Worm (Caenorhabditis elegans) whole organism, L3 larva: Measurements from ENCODE around the gene F10C2.5.
A peak's percentile ranks its signal among the peaks of the same experiment; 100 is the strongest.

Source experiments
- R02D3.7 ChIP-seq: fragments of 150-350 bp; optimal IDR thresholded peaks from 2 replicates; lab custom pipeline; 2014; ENCODE audit warnings: missing biosample characterization, missing genetic modification characterization
- ZK546.5 ChIP-seq: sonication (generic microtip); optimal IDR thresholded peaks from 2 replicates; lab custom pipeline; 2017; ENCODE audit warnings: missing biosample characterization, missing genetic modification characterization
- aly-2 ChIP-seq: fragments of 150-350 bp; optimal IDR thresholded peaks from 2 replicates; lab custom pipeline; 2014; ENCODE audit warnings: missing biosample characterization, missing genetic modification characterization
- ama-1 ChIP-seq: fragments of 150-350 bp; optimal IDR thresholded peaks from 2 replicates; lab custom pipeline; 2018
- ceh-28 ChIP-seq: fragments of 150-350 bp; optimal IDR thresholded peaks from 2 replicates; lab custom pipeline; 2014; ENCODE audit warnings: missing biosample characterization, missing genetic modification reagents, missing genetic modification characterization
- ceh-9 ChIP-seq: sonication (generic microtip); optimal IDR thresholded peaks from 2 replicates; lab custom pipeline; 2018; ENCODE audit warnings: missing biosample characterization, missing genetic modification characterization
- daf-12 ChIP-seq: fragments of 150-350 bp; optimal IDR thresholded peaks from 2 replicates; lab custom pipeline; 2014; ENCODE audit warnings: missing biosample characterization, missing genetic modification reagents, missing genetic modification characterization
- egl-27 ChIP-seq: sonication (generic microtip); optimal IDR thresholded peaks from 4 replicates; lab custom pipeline; 2017; ENCODE audit warnings: missing biosample characterization, missing genetic modification reagents, missing genetic modification characterization
- egl-5 ChIP-seq: fragments of 150-350 bp; optimal IDR thresholded peaks from 2 replicates; lab custom pipeline; 2017; ENCODE audit warnings: missing biosample characterization, missing genetic modification reagents, missing genetic modification characterization, inconsistent platforms
- elt-1 ChIP-seq: fragments of 150-350 bp; optimal IDR thresholded peaks from 2 replicates; lab custom pipeline; 2014; ENCODE audit warnings: missing biosample characterization, missing genetic modification characterization
- elt-2 ChIP-seq: sonication (generic microtip); optimal IDR thresholded peaks from 2 replicates; lab custom pipeline; 2016; ENCODE audit warnings: missing genetic modification reagents, mild to moderate bottlenecking, missing genetic modification characterization, missing compliant biosample characterization
- elt-3 ChIP-seq, 3 experiments: fragments of 150-350 bp in 1 of 3; sonication (generic microtip) in 2 of 3; optimal IDR thresholded peaks; 2 replicates in 2 of 3; 4 replicates in 1 of 3; lab custom pipeline; 2014 to 2017; ENCODE audit warnings: missing biosample characterization in 3 of 3, missing genetic modification characterization in 3 of 3
- eor-1 ChIP-seq, 2 experiments: fragments of 150-350 bp; optimal IDR thresholded peaks; 2 replicates each; lab custom pipeline; 2014 to 2018; ENCODE audit warnings: missing biosample characterization in 2 of 2, missing genetic modification characterization in 2 of 2
- fkh-10 ChIP-seq: sonication (generic microtip); optimal IDR thresholded peaks from 2 replicates; lab custom pipeline; 2017; ENCODE audit warnings: missing biosample characterization, missing genetic modification reagents, missing genetic modification characterization
- fkh-2 ChIP-seq: fragments of 150-350 bp; optimal IDR thresholded peaks from 2 replicates; lab custom pipeline; 2014; ENCODE audit warnings: missing biosample characterization, missing genetic modification reagents, missing genetic modification characterization
- fos-1 ChIP-seq: fragments of 150-350 bp; optimal IDR thresholded peaks from 2 replicates; lab custom pipeline; 2014; ENCODE audit warnings: missing biosample characterization, missing genetic modification characterization
- hmg-11 ChIP-seq: sonication (generic microtip); optimal IDR thresholded peaks from 2 replicates; lab custom pipeline; 2016; ENCODE audit warnings: missing genetic modification characterization, missing compliant biosample characterization
- jun-1 ChIP-seq: fragments of 150-350 bp; optimal IDR thresholded peaks from 2 replicates; lab custom pipeline; 2014; ENCODE audit warnings: missing biosample characterization, missing genetic modification reagents, missing genetic modification characterization
- lin-15B ChIP-seq: fragments of 150-350 bp; optimal IDR thresholded peaks from 2 replicates; lab custom pipeline; 2014; ENCODE audit warnings: missing biosample characterization, missing genetic modification characterization
- lin-39 ChIP-seq: fragments of 150-350 bp; optimal IDR thresholded peaks from 2 replicates; lab custom pipeline; 2018; ENCODE audit warnings: missing biosample characterization, missing genetic modification reagents, missing genetic modification characterization
- lsy-12 ChIP-seq: sonication (generic microtip); optimal IDR thresholded peaks from 2 replicates; lab custom pipeline; 2016; ENCODE audit warnings: mild to moderate bottlenecking, missing genetic modification characterization, missing compliant biosample characterization
- mdl-1 ChIP-seq: fragments of 150-350 bp; optimal IDR thresholded peaks from 2 replicates; lab custom pipeline; 2014; ENCODE audit warnings: missing biosample characterization, missing genetic modification characterization
- mml-1 ChIP-seq: fragments of 150-350 bp; sonication (generic microtip); optimal IDR thresholded peaks from 3 replicates; lab custom pipeline; 2014; ENCODE audit warnings: missing biosample characterization, missing genetic modification characterization
- nfya-1 ChIP-seq: sonication (generic microtip); optimal IDR thresholded peaks from 2 replicates; lab custom pipeline; 2017; ENCODE audit warnings: missing genetic modification characterization, mild to moderate bottlenecking, missing compliant biosample characterization, antibody characterized with exemption, moderate library complexity; ENCODE audit not compliant: insufficient read depth
- nhr-11 ChIP-seq: fragments of 150-350 bp; optimal IDR thresholded peaks from 2 replicates; lab custom pipeline; 2014; ENCODE audit warnings: missing biosample characterization, missing genetic modification characterization
- nhr-12 ChIP-seq: fragments of 150-350 bp; optimal IDR thresholded peaks from 2 replicates; lab custom pipeline; 2014; ENCODE audit warnings: missing biosample characterization, missing genetic modification characterization
- nhr-23 ChIP-seq: fragments of 150-350 bp; optimal IDR thresholded peaks from 2 replicates; lab custom pipeline; 2014; ENCODE audit warnings: missing biosample characterization, missing genetic modification reagents, missing genetic modification characterization
- nhr-237 ChIP-seq: fragments of 150-350 bp; optimal IDR thresholded peaks from 2 replicates; lab custom pipeline; 2014; ENCODE audit warnings: missing biosample characterization, missing genetic modification characterization
- nhr-25 ChIP-seq: sonication (generic microtip); optimal IDR thresholded peaks from 2 replicates; lab custom pipeline; 2017; ENCODE audit warnings: missing biosample characterization, missing genetic modification characterization
- nhr-28 ChIP-seq: fragments of 150-350 bp; optimal IDR thresholded peaks from 2 replicates; lab custom pipeline; 2014; ENCODE audit warnings: missing biosample characterization, missing genetic modification characterization
- nhr-43 ChIP-seq: sonication (generic microtip); optimal IDR thresholded peaks from 2 replicates; lab custom pipeline; 2016; ENCODE audit warnings: mild to moderate bottlenecking, missing genetic modification characterization, missing compliant biosample characterization; ENCODE audit not compliant: poor library complexity, severe bottlenecking
- nhr-67 ChIP-seq: fragments of 150-350 bp; optimal IDR thresholded peaks from 2 replicates; lab custom pipeline; 2014; ENCODE audit warnings: missing biosample characterization, missing genetic modification characterization
- nhr-76 ChIP-seq: fragments of 150-350 bp; sonication (generic microtip); optimal IDR thresholded peaks from 5 replicates; lab custom pipeline; 2014; ENCODE audit warnings: missing biosample characterization, missing genetic modification characterization
- nhr-77 ChIP-seq: fragments of 150-350 bp; optimal IDR thresholded peaks from 2 replicates; lab custom pipeline; 2014; ENCODE audit warnings: missing biosample characterization, missing genetic modification characterization
- pqm-1 ChIP-seq: fragments of 150-350 bp; optimal IDR thresholded peaks from 2 replicates; lab custom pipeline; 2017; ENCODE audit warnings: missing biosample characterization, missing genetic modification characterization, inconsistent platforms
- skn-1 ChIP-seq: fragments of 150-350 bp; optimal IDR thresholded peaks from 2 replicates; lab custom pipeline; 2014; ENCODE audit warnings: missing biosample characterization, missing genetic modification characterization
- snpc-4 ChIP-seq: fragments of 150-350 bp; optimal IDR thresholded peaks from 2 replicates; lab custom pipeline; 2014; ENCODE audit warnings: missing biosample characterization, missing genetic modification characterization
- tbx-2 ChIP-seq: sonication (generic microtip); optimal IDR thresholded peaks from 2 replicates; lab custom pipeline; 2016; ENCODE audit warnings: mild to moderate bottlenecking, missing genetic modification characterization, missing compliant biosample characterization
- unc-39 ChIP-seq: sonication (generic microtip); optimal IDR thresholded peaks from 4 replicates; lab custom pipeline; 2017; ENCODE audit warnings: missing biosample characterization, missing genetic modification characterization
- unc-62 ChIP-seq: fragments of 150-350 bp; sonication (generic microtip); optimal IDR thresholded peaks from 4 replicates; lab custom pipeline; 2014; ENCODE audit warnings: missing biosample characterization, missing genetic modification reagents, missing genetic modification characterization
- zag-1 ChIP-seq: fragments of 150-350 bp; optimal IDR thresholded peaks from 2 replicates; lab custom pipeline; 2014; ENCODE audit warnings: missing biosample characterization, missing genetic modification characterization
- ztf-11 ChIP-seq: fragments of 150-350 bp; optimal IDR thresholded peaks from 2 replicates; lab custom pipeline; 2014; ENCODE audit warnings: missing biosample characterization, missing genetic modification characterization
- ztf-4 ChIP-seq: fragments of 150-350 bp; optimal IDR thresholded peaks from 2 replicates; lab custom pipeline; 2014; ENCODE audit warnings: missing biosample characterization, missing genetic modification characterization

The F10C2.5 gene

ce11 chrV:12045132-12045531 lies at the start of gene F10C2.5:
TSS of gene F10C2.5 (plus strand) at chrV:12045432.
- no peak for TF ChIP-seq zag-1 (tag; lab: Kevin White, UChicago)
- TF ChIP-seq elt-2 (tag; lab: Kevin White, UChicago), result no peak
- no peak for TF ChIP-seq snpc-4
- no peak for TF ChIP-seq nhr-11 (tag; lab: Kevin White, UChicago)
- no peak for TF ChIP-seq ZK546.5 (tag; lab: Kevin White, UChicago)
- TF ChIP-seq eor-1 (tag; optimal IDR thresholded peaks at IDR 0.05; lab: Kevin White, UChicago), result no peak
- no peak for TF ChIP-seq nhr-237 (tag; lab: Kevin White, UChicago)
- no peak for TF ChIP-seq lin-39 (tag; lab: Kevin White, UChicago)
- no peak for TF ChIP-seq ztf-11 (tag; lab: Kevin White, UChicago)
- no peak for TF ChIP-seq nhr-67
- TF ChIP-seq unc-62 (GFP tag; lab: Kevin White, UChicago), result no peak
- TF ChIP-seq hmg-11 (tag; lab: Kevin White, UChicago), result no peak
- no peak for TF ChIP-seq nfya-1 (tag; lab: Kevin White, UChicago)
- TF ChIP-seq ama-1, result no peak
- TF ChIP-seq egl-5, result no peak
- TF ChIP-seq R02D3.7 (tag; lab: Kevin White, UChicago), result no peak
- no peak for TF ChIP-seq nhr-76 (tag; lab: Kevin White, UChicago)
- no peak for TF ChIP-seq mml-1 (tag; lab: Kevin White, UChicago)

- no peak for TF ChIP-seq ztf-4 (tag; lab: Kevin White, UChicago)
- no peak for TF ChIP-seq nhr-12 (tag; lab: Kevin White, UChicago)
Measured at ce11 chrV:11995862-11996261, 49.4 kb upstream of the F10C2.5 start, which contains the start of gene C52E4.12. TSS of gene C52E4.12 (plus strand) at chrV:11996162.

ce11 chrV:11997403-11997802 lies 47.8 kb upstream of the F10C2.5 start:
- TF ChIP-seq elt-1 (tag; lab: Kevin White, UChicago), result no peak
- no peak for TF ChIP-seq ceh-28 (tag; lab: Kevin White, UChicago)
- no peak for TF ChIP-seq unc-39
- no peak for TF ChIP-seq ztf-4 (tag; lab: Kevin White, UChicago)
- TF ChIP-seq skn-1 (tag; lab: Kevin White, UChicago), result no peak

ce11 chrV:12001747-12002456 lies 43.3 kb upstream of the F10C2.5 start, which contains the start of gene gcy-33:
TSS of gene gcy-33 (minus strand) at chrV:12001797.
- TF ChIP-seq lsy-12 (tag; lab: Kevin White, UChicago) (peak; percentile 84), mml-1 (tag; lab: Kevin White, UChicago) (no peak), lin-15B (tag; lab: Kevin White, UChicago) (no peak), ceh-28 (tag; lab: Kevin White, UChicago) (peak; percentile 67), mdl-1 (tag; lab: Kevin White, UChicago) (no peak), skn-1 (tag; lab: Kevin White, UChicago) (no peak), nhr-237 (tag; lab: Kevin White, UChicago) (no peak), fkh-2 (tag; lab: Kevin White, UChicago) (no peak), nfya-1 (tag; lab: Kevin White, UChicago) (peak; percentile 78), jun-1 (tag; lab: Kevin White, UChicago) (peak; percentile 65), fos-1 (tag; lab: Kevin White, UChicago) (peak; percentile 62), ceh-9 (tag; lab: Kevin White, UChicago) (no peak), nhr-28 (tag; lab: Kevin White, UChicago) (no peak), nhr-76 (tag; lab: Kevin White, UChicago) (peak; percentile 6), nhr-67 (no peak), tbx-2 (tag; lab: Kevin White, UChicago) (peak; percentile 78), nhr-25 (tag; lab: Kevin White, UChicago) (peak; percentile 71), snpc-4 (peak; percentile 30), hmg-11 (tag; lab: Kevin White, UChicago) (peak; percentile 99), eor-1 (tag; optimal IDR thresholded peaks at IDR 0.05; lab: Kevin White, UChicago) (no peak), unc-39 (no peak), elt-2 (tag; lab: Kevin White, UChicago) (peak; percentile 94), egl-5 (peak; percentile 75), nhr-43 (tag; lab: Kevin White, UChicago) (peak; percentile 91), aly-2 (tag; lab: Kevin White, UChicago) (peak; percentile 16), daf-12 (tag; lab: Kevin White, UChicago) (no peak), ztf-4 (tag; lab: Kevin White, UChicago) (peak; percentile 15), elt-3 (tag; optimal IDR thresholded peaks at IDR 0.05; lab: Kevin White, UChicago) (no peak), ztf-11 (tag; lab: Kevin White, UChicago) (no peak), nhr-23 (tag; lab: Kevin White, UChicago) (peak; percentile 48), pqm-1 (peak; percentile 97), egl-27 (tag; lab: Kevin White, UChicago) (peak; percentile 80), R02D3.7 (tag; lab: Kevin White, UChicago) (peak; percentile 64), nhr-77 (tag; lab: Kevin White, UChicago) (peak; percentile 36), elt-1 (tag; lab: Kevin White, UChicago) (no peak), ZK546.5 (tag; lab: Kevin White, UChicago) (no peak), fkh-10 (GFP tag; lab: Kevin White, UChicago) (no peak), ama-1 (no peak), unc-62 (GFP tag; lab: Kevin White, UChicago) (no peak), zag-1 (tag; lab: Kevin White, UChicago) (no peak)
